Worm (Caenorhabditis elegans) whole organism, late embryonic: ENCODE data around the gene clec-238.

Experiments
- C38D4.7 ChIP-seq: fragments of 200-800 bp; sonication (Bioruptor generic); optimal IDR thresholded peaks from 2 replicates; lab custom pipeline; 2018; ENCODE audit warnings: mild to moderate bottlenecking, missing genetic modification characterization, moderate library complexity, missing compliant biosample characterization
- ama-1 ChIP-seq: fragments of 150-350 bp; optimal IDR thresholded peaks from 2 replicates; lab custom pipeline; 2014
- ceh-24 ChIP-seq: sonication (generic microtip); optimal IDR thresholded peaks from 2 replicates; lab custom pipeline; 2016; ENCODE audit warnings: mild to moderate bottlenecking, missing genetic modification characterization, missing compliant biosample characterization
- ceh-34 ChIP-seq: sonication (generic microtip); optimal IDR thresholded peaks from 2 replicates; lab custom pipeline; 2016; ENCODE audit warnings: mild to moderate bottlenecking, missing genetic modification characterization, missing compliant biosample characterization
- elt-2 ChIP-seq: sonication (generic microtip); optimal IDR thresholded peaks from 2 replicates; lab custom pipeline; 2016; ENCODE audit warnings: missing genetic modification reagents, missing genetic modification characterization, missing compliant biosample characterization
- fax-1 ChIP-seq: sonication (generic microtip); optimal IDR thresholded peaks from 2 replicates; lab custom pipeline; 2016; ENCODE audit warnings: missing genotype, missing genetic modification characterization, missing compliant biosample characterization
- lin-11 ChIP-seq: fragments of 200-800 bp; sonication (Bioruptor generic); optimal IDR thresholded peaks from 2 replicates; lab custom pipeline; 2018; ENCODE audit warnings: mild to moderate bottlenecking, missing genetic modification characterization, missing compliant biosample characterization
- madf-2 ChIP-seq: sonication (generic microtip); optimal IDR thresholded peaks from 2 replicates; lab custom pipeline; 2017; ENCODE audit warnings: missing genetic modification characterization, missing compliant biosample characterization
- nfya-1 ChIP-seq: sonication (generic microtip); optimal IDR thresholded peaks from 2 replicates; lab custom pipeline; 2017; ENCODE audit warnings: missing genetic modification characterization, mild to moderate bottlenecking, missing compliant biosample characterization, antibody characterized with exemption, moderate library complexity
- pha-4 ChIP-seq: fragments of 150-350 bp; optimal IDR thresholded peaks from 2 replicates; lab custom pipeline; 2018; ENCODE audit warnings: missing biosample characterization, missing genetic modification reagents, missing genetic modification characterization
- pqm-1 ChIP-seq: sonication (generic microtip); optimal IDR thresholded peaks from 2 replicates; lab custom pipeline; 2016; ENCODE audit warnings: missing genetic modification characterization, missing compliant biosample characterization
- rnt-1 ChIP-seq: sonication (generic microtip); optimal IDR thresholded peaks from 2 replicates; lab custom pipeline; 2016; ENCODE audit warnings: missing genetic modification characterization, missing compliant biosample characterization

DNA sequence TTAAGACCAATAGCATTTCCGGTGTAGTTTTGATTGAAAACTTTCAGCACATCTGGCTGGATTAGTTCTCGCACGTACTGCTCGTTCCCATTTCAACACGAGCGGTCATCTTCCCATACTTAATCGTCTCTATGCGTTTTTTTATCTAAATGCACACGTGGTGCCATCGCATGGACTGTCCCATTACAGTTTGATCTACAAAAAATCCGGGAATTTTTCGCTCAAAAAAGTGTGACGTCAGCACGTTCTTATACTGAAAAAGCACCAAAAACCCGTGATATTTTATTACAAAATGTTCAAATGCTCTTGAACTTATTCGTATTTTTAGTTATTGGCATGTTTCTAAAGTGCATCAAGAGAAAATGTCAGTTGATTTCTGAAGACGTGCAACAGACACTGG lies 29.7 kb upstream of the clec-238 start, which contains the start of gene Y102A5C.4:
- TF ChIP-seq rnt-1 (tag; lab: Kevin White, UChicago) (no peak), ceh-24 (tag; lab: Kevin White, UChicago) (no peak), nfya-1 (no peak), ama-1 (no peak), elt-2 (tag; lab: Kevin White, UChicago) (no peak), fax-1 (tag; lab: Kevin White, UChicago) (no peak), pqm-1 (tag; lab: Kevin White, UChicago) (no peak), ceh-34 (tag; lab: Kevin White, UChicago) (no peak), C38D4.7 (GFP tag; lab: Kevin White, UChicago) (no peak), lin-11 (tag; lab: Kevin White, UChicago) (no peak), pha-4 (tag; lab: Kevin White, UChicago) (no peak), madf-2 (tag; lab: Kevin White, UChicago) (no peak)
